Worm (Caenorhabditis elegans) whole organism, midembryonic: ENCODE data around the gene fipr-13.
"Not testable (repeated sequence)": the region's sequence is repeated elsewhere in the genome, so short reads cannot be mapped to it uniquely, and the experiment has no call there.

Experiments
- T22C8.4 ChIP-seq: fragments of 200-800 bp; sonication (Bioruptor generic); IDR thresholded peaks from 2 replicates; pipeline ENCODE4 v1.3.6; 2022; ENCODE audit warnings: missing genetic modification characterization, missing compliant biosample characterization
- cog-1 ChIP-seq: sonication (generic microtip); optimal IDR thresholded peaks from 2 replicates; lab custom pipeline; 2016; ENCODE audit warnings: missing genetic modification characterization, missing compliant biosample characterization
- flt-1 ChIP-seq: fragments of 200-800 bp; sonication (Bioruptor generic); IDR thresholded peaks from 2 replicates; pipeline ENCODE4 v1.3.6; 2022; ENCODE audit warnings: missing genetic modification characterization, missing compliant biosample characterization
- klf-2 ChIP-seq: fragments of 200-800 bp; sonication (Bioruptor generic); conservative IDR thresholded peaks from 2 replicates; pipeline ENCODE4 v1.3.6; 2022; ENCODE audit warnings: missing genetic modification reagents, missing genetic modification characterization, missing compliant biosample characterization
- med-1 ChIP-seq: sonication (generic microtip); optimal IDR thresholded peaks from 2 replicates; lab custom pipeline; 2017; ENCODE audit warnings: missing genetic modification characterization, mild to moderate bottlenecking, missing compliant biosample characterization, antibody characterized with exemption, missing genetic modification reagents; ENCODE audit not compliant: insufficient read depth
- ref-1 ChIP-seq: fragments of 200-800 bp; sonication (Bioruptor generic); conservative IDR thresholded peaks from 2 replicates; pipeline ENCODE4 v1.3.6; 2022; ENCODE audit warnings: missing genetic modification reagents, missing genetic modification characterization, missing compliant biosample characterization

DNA sequence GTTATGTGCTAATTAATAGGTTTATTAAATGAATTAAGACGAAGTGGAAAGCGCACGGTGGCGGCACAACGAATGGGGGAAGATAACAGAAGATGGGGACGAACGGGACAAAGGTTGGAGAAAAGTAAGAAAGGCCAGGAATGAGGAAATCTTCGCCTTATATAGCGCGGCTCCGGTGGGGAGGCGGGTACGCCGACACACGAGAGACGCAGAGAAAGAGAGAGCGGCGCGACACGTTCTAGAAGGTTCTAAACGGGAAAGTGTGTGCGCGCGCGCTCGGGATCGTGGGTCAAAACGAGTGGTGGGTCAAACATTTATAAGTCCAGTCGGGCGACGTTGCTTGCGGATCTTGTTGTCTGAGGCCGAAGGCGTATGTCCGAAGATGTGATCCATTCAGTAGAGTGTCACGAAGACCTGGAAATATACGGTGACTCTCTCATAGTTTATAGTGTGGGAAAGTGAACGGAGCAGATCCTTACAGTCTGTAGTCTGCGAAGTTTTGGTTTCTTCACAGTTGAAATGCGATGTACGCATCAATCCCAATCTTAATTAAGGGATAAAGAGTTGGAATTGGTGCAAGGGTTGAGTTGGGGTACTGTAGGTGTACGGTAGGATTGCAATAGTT is 15.0 kb upstream of the fipr-13 start:
- TF ChIP-seq flt-1 (GFP tag; lab: Robert Waterston, UW) = peak; percentile 63; the same call in 1 of the 2 replicates
- TF ChIP-seq T22C8.4 (GFP tag; lab: Robert Waterston, UW) = 0 out of 2 replicates have a peak, but pooled peaks have one; percentile 24
- TF ChIP-seq ref-1 = 0 out of 2 replicates have a peak, but pooled peaks have one; percentile 16
- TF ChIP-seq med-1 (GFP tag; lab: Kevin White, UChicago); klf-2 (GFP tag; lab: Robert Waterston, UW); cog-1 (tag; lab: Kevin White, UChicago): not testable (repeated sequence)
